Worm (Caenorhabditis elegans) whole organism, mixed stage, embryonic: ENCODE measurements around the gene Y39B6A.29.
"Not testable (repeated sequence)": the region's sequence is repeated elsewhere in the genome, so short reads cannot be mapped to it uniquely, and the experiment has no call there.

Experiments
- M03D4.4 ChIP-seq: sonication (generic microtip); optimal IDR thresholded peaks from 2 replicates; lab custom pipeline; 2017; ENCODE audit warnings: mild to moderate bottlenecking, missing genetic modification characterization, missing compliant biosample characterization
- bed-3 ChIP-seq: fragments of 200-800 bp; sonication (Bioruptor generic); optimal IDR thresholded peaks from 3 replicates; lab custom pipeline; 2018; ENCODE audit warnings: mild to moderate bottlenecking, missing genetic modification characterization, moderate library complexity, missing compliant biosample characterization
- blmp-1 ChIP-seq: fragments of 150-350 bp; optimal IDR thresholded peaks from 2 replicates; lab custom pipeline; 2014; ENCODE audit warnings: missing biosample characterization, missing genetic modification characterization
- ceh-39 ChIP-seq: fragments of 150-350 bp; optimal IDR thresholded peaks from 2 replicates; lab custom pipeline; 2014; ENCODE audit warnings: missing biosample characterization, missing genetic modification characterization
- ceh-43 ChIP-seq: fragments of 200-800 bp; sonication (Bioruptor generic); optimal IDR thresholded peaks from 2 replicates; lab custom pipeline; 2018; ENCODE audit warnings: mild to moderate bottlenecking, missing genetic modification characterization, moderate library complexity, missing compliant biosample characterization
- ceh-83 ChIP-seq: fragments of 200-800 bp; sonication (Bioruptor generic); optimal IDR thresholded peaks from 2 replicates; lab custom pipeline; 2018; ENCODE audit warnings: mild to moderate bottlenecking, missing genetic modification characterization, missing compliant biosample characterization
- ces-1 ChIP-seq: fragments of 150-350 bp; optimal IDR thresholded peaks from 2 replicates; lab custom pipeline; 2014; ENCODE audit warnings: missing biosample characterization, missing genetic modification reagents, missing genetic modification characterization
- cnd-1 ChIP-seq: fragments of 200-800 bp; sonication (Bioruptor generic); optimal IDR thresholded peaks from 2 replicates; lab custom pipeline; 2018; ENCODE audit warnings: mild to moderate bottlenecking, missing genetic modification characterization, missing compliant biosample characterization
- drap-1 ChIP-seq: fragments of 200-800 bp; sonication (Bioruptor generic); optimal IDR thresholded peaks from 3 replicates; lab custom pipeline; 2018; ENCODE audit warnings: mild to moderate bottlenecking, missing genetic modification characterization, missing compliant biosample characterization
- elt-1 ChIP-seq: sonication (generic microtip); optimal IDR thresholded peaks from 2 replicates; lab custom pipeline; 2017; ENCODE audit warnings: missing genetic modification characterization, mild to moderate bottlenecking, missing compliant biosample characterization, antibody characterized with exemption, moderate library complexity, borderline replicate concordance; ENCODE audit not compliant: insufficient read depth
- ham-2 ChIP-seq: fragments of 200-800 bp; sonication (Bioruptor generic); optimal IDR thresholded peaks from 2 replicates; lab custom pipeline; 2018; ENCODE audit warnings: mild to moderate bottlenecking, missing genetic modification characterization, missing compliant biosample characterization
- hlh-1 ChIP-seq: fragments of 150-350 bp; optimal IDR thresholded peaks from 2 replicates; lab custom pipeline; 2014; ENCODE audit warnings: missing biosample characterization, missing genetic modification reagents, missing genetic modification characterization
- lin-32 ChIP-seq: fragments of 200-800 bp; sonication (Bioruptor generic); optimal IDR thresholded peaks from 2 replicates; lab custom pipeline; 2018; ENCODE audit warnings: mild to moderate bottlenecking, missing genetic modification characterization, missing compliant biosample characterization
- lsy-2 ChIP-seq: fragments of 150-350 bp; optimal IDR thresholded peaks from 2 replicates; lab custom pipeline; 2014; ENCODE audit warnings: missing biosample characterization, missing genetic modification characterization
- mab-5 ChIP-seq: fragments of 150-350 bp; optimal IDR thresholded peaks from 2 replicates; lab custom pipeline; 2014; ENCODE audit warnings: missing biosample characterization, missing genetic modification characterization
- mep-1 ChIP-seq: fragments of 150-350 bp; optimal IDR thresholded peaks from 2 replicates; lab custom pipeline; 2017; ENCODE audit warnings: missing biosample characterization, missing genetic modification reagents, missing genetic modification characterization, inconsistent platforms
- mls-2 ChIP-seq: sonication (generic microtip); optimal IDR thresholded peaks from 2 replicates; lab custom pipeline; 2016; ENCODE audit warnings: mild to moderate bottlenecking, missing genetic modification characterization, moderate library complexity, missing compliant biosample characterization
- nhr-12 ChIP-seq: fragments of 150-350 bp; optimal IDR thresholded peaks from 2 replicates; lab custom pipeline; 2014; ENCODE audit warnings: missing biosample characterization, missing genetic modification characterization
- nhr-2 ChIP-seq: fragments of 150-350 bp; optimal IDR thresholded peaks from 2 replicates; lab custom pipeline; 2014; ENCODE audit warnings: missing biosample characterization, missing genetic modification characterization
- nhr-237 ChIP-seq: fragments of 150-350 bp; optimal IDR thresholded peaks from 2 replicates; lab custom pipeline; 2014; ENCODE audit warnings: missing biosample characterization, missing genetic modification characterization
- nhr-28 ChIP-seq: fragments of 150-350 bp; optimal IDR thresholded peaks from 2 replicates; lab custom pipeline; 2014; ENCODE audit warnings: missing biosample characterization, missing genetic modification characterization
- nhr-76 ChIP-seq: sonication (generic microtip); optimal IDR thresholded peaks from 2 replicates; lab custom pipeline; 2017; ENCODE audit warnings: missing biosample characterization, missing genetic modification characterization
- pha-4 ChIP-seq: fragments of 150-350 bp; optimal IDR thresholded peaks from 2 replicates; lab custom pipeline; 2018; ENCODE audit warnings: missing biosample characterization, missing genetic modification reagents, missing genetic modification characterization
- sem-2 ChIP-seq: fragments of 200-800 bp; sonication (Bioruptor generic); optimal IDR thresholded peaks from 2 replicates; lab custom pipeline; 2018; ENCODE audit warnings: mild to moderate bottlenecking, missing genetic modification characterization, missing compliant biosample characterization
- snpc-4 ChIP-seq: fragments of 150-350 bp; optimal IDR thresholded peaks from 2 replicates; lab custom pipeline; 2014; ENCODE audit warnings: missing biosample characterization, missing genetic modification characterization
- sptf-1 ChIP-seq: sonication (generic microtip); optimal IDR thresholded peaks from 2 replicates; lab custom pipeline; 2017; ENCODE audit warnings: mild to moderate bottlenecking, missing genetic modification characterization, moderate library complexity, missing compliant biosample characterization
- tbx-8 ChIP-seq: fragments of 200-800 bp; sonication (Bioruptor generic); optimal IDR thresholded peaks from 2 replicates; lab custom pipeline; 2018; ENCODE audit warnings: mild to moderate bottlenecking, missing genetic modification characterization, moderate library complexity, missing compliant biosample characterization
- unc-120 ChIP-seq: sonication (generic microtip); optimal IDR thresholded peaks from 2 replicates; lab custom pipeline; 2017; ENCODE audit warnings: missing genetic modification characterization, missing compliant biosample characterization; ENCODE audit not compliant: poor library complexity, severe bottlenecking
- unc-39 ChIP-seq: fragments of 150-350 bp; optimal IDR thresholded peaks from 2 replicates; lab custom pipeline; 2014; ENCODE audit warnings: missing biosample characterization, missing genetic modification characterization
- unc-62 ChIP-seq: fragments of 150-350 bp; optimal IDR thresholded peaks from 2 replicates; lab custom pipeline; 2014; ENCODE audit warnings: missing biosample characterization, missing genetic modification reagents, missing genetic modification characterization
- zip-8 ChIP-seq: fragments of 150-350 bp; optimal IDR thresholded peaks from 2 replicates; lab custom pipeline; 2014; ENCODE audit warnings: missing biosample characterization, missing genetic modification characterization
- ztf-11 ChIP-seq: fragments of 150-350 bp; optimal IDR thresholded peaks from 2 replicates; lab custom pipeline; 2014; ENCODE audit warnings: missing biosample characterization, missing genetic modification characterization

Y39B6A.29 gene

ce11 chrV:19027338-19027737 is 2.8 kb upstream of the Y39B6A.29 start:
- no peak for TF ChIP-seq elt-1 (tag; lab: Kevin White, UChicago)
- TF ChIP-seq bed-3 (GFP tag; lab: Kevin White, UChicago), result no peak
- TF ChIP-seq ceh-39 (tag; lab: Kevin White, UChicago), result no peak
- no peak for TF ChIP-seq nhr-12 (tag; lab: Kevin White, UChicago)
- TF ChIP-seq zip-8 (tag; lab: Kevin White, UChicago), result no peak
- TF ChIP-seq cnd-1 (tag; lab: Kevin White, UChicago), result no peak
- TF ChIP-seq nhr-76 (tag; lab: Kevin White, UChicago), result no peak
- no peak for TF ChIP-seq ceh-43
- no peak for TF ChIP-seq lsy-2 (tag; lab: Kevin White, UChicago)
- TF ChIP-seq mep-1 (tag; lab: Kevin White, UChicago), result no peak
- no peak for TF ChIP-seq hlh-1
- no peak for TF ChIP-seq ztf-11 (tag; lab: Kevin White, UChicago)
- TF ChIP-seq unc-62 (GFP tag; lab: Kevin White, UChicago), result no peak
- TF ChIP-seq ham-2 (GFP tag; lab: Kevin White, UChicago), result no peak
- TF ChIP-seq unc-39 (tag; lab: Kevin White, UChicago), result no peak
- no peak for TF ChIP-seq lin-32
- no peak for TF ChIP-seq tbx-8 (GFP tag; lab: Kevin White, UChicago)
- TF ChIP-seq pha-4 (tag; lab: Kevin White, UChicago), result no peak
- TF ChIP-seq sptf-1, result no peak

- no peak for TF ChIP-seq pha-4 (tag; lab: Kevin White, UChicago)
- no peak for TF ChIP-seq nhr-76 (tag; lab: Kevin White, UChicago)
- TF ChIP-seq ceh-83 (GFP tag; lab: Kevin White, UChicago), result no peak
- TF ChIP-seq mep-1 (tag; lab: Kevin White, UChicago), result no peak
- no peak for TF ChIP-seq nhr-237 (tag; lab: Kevin White, UChicago)
- TF ChIP-seq unc-39 (tag; lab: Kevin White, UChicago), result no peak
- no peak for TF ChIP-seq sem-2 (GFP tag; lab: Kevin White, UChicago)
- no peak for TF ChIP-seq mab-5
- TF ChIP-seq ham-2 (GFP tag; lab: Kevin White, UChicago), result no peak
- no peak for TF ChIP-seq unc-62 (GFP tag; lab: Kevin White, UChicago)
- no peak for TF ChIP-seq cnd-1 (tag; lab: Kevin White, UChicago)
- TF ChIP-seq sptf-1, result no peak
- no peak for TF ChIP-seq mls-2 (tag; lab: Kevin White, UChicago)
- no peak for TF ChIP-seq elt-1 (tag; lab: Kevin White, UChicago)
- TF ChIP-seq nhr-28 (tag; lab: Kevin White, UChicago), result no peak
- TF ChIP-seq, all 35 proteins: peak for 0
Measured at ce11 chrV:19026163-19026562, 1.6 kb upstream of the Y39B6A.29 start, which contains the start of gene Y39B6A.25. Y39B6A.25 (plus strand) TSS chrV:19026463.

DNA sequence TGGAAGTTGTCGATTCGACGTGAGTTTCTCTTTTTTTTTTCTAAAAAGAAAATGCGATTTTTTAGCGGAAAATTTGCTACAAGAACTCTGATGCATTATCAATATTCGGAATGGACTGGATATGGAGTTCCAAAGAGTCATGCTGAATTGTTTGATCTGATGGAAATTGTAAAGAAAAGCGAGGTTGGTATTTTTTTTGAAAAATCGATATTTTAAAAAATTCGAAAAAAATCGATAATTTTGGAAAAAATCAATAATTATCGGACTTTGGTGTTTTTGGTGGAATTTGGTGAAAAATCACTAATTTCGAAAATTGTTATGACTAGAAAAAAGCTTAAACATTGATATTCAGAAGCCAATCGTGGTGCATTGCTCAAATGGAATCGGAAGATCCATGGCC is 5.3 kb downstream of the Y39B6A.29 start:
- TF ChIP-seq unc-39 (tag; lab: Kevin White, UChicago) (no peak), ham-2 (GFP tag; lab: Kevin White, UChicago) (no peak), sem-2 (GFP tag; lab: Kevin White, UChicago) (no peak), lin-32 (no peak), ces-1 (GFP tag; lab: Kevin White, UChicago) (no peak), mep-1 (tag; lab: Kevin White, UChicago) (no peak), tbx-8 (GFP tag; lab: Kevin White, UChicago) (no peak), nhr-28 (tag; lab: Kevin White, UChicago) (no peak), snpc-4 (no peak), unc-62 (GFP tag; lab: Kevin White, UChicago) (no peak), elt-1 (tag; lab: Kevin White, UChicago) (no peak), blmp-1 (tag; lab: Kevin White, UChicago) (no peak), ztf-11 (tag; lab: Kevin White, UChicago) (no peak), nhr-2 (tag; lab: Kevin White, UChicago) (no peak), nhr-237 (tag; lab: Kevin White, UChicago) (no peak)

- TF ChIP-seq nhr-2, mep-1, cnd-1 (tag; lab: Kevin White, UChicago): not testable (repeated sequence)
Measured at ce11 chrV:19014273-19014672, 10.3 kb downstream of the Y39B6A.29 start, which contains the start of gene Y39B6A.30. Y39B6A.30 (plus strand) TSS chrV:19014573.

DNA sequence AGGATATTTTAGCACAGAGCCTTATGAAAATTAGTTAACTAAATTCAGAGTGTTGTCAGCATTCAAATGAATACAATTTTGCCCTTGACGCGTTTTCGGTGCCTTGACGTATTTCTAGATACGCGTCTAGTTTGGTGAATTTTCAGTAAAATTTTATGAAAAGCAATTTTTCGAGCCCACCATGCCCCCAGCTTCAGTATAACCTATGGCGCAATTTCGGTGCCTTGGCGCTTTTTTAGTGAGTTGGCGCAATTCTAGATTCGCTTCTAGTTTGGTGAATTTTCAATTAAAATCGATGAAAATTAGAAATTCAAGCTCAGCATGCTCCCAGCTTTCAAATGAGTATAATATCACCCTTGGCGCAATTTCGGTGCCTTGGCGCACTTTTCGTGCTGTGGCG is 11.4 kb downstream of the Y39B6A.29 start:
- TF ChIP-seq nhr-237 (tag; lab: Kevin White, UChicago) (no peak), blmp-1 (tag; lab: Kevin White, UChicago) (no peak), bed-3 (GFP tag; lab: Kevin White, UChicago) (no peak), M03D4.4 (tag; lab: Kevin White, UChicago) (no peak), unc-120 (tag; lab: Kevin White, UChicago) (no peak), snpc-4 (no peak), nhr-2 (tag; lab: Kevin White, UChicago) (no peak), mep-1 (tag; lab: Kevin White, UChicago) (no peak), drap-1 (GFP tag; lab: Kevin White, UChicago) (no peak)
- TF ChIP-seq, all 35 proteins: peak for 0
